Fruit fly (Drosophila melanogaster) whole organism, embryonic: ENCODE measurements around the gene CNPYb.

ENCODE experiments used
- Atf3 ChIP-seq: fragments of 200-800 bp; sonication (Bioruptor generic); optimal IDR thresholded peaks from 3 replicates; lab custom pipeline; 2016; ENCODE audit warnings: missing biosample characterization, missing genetic modification characterization
- Awh ChIP-seq: fragments of 200-800 bp; sonication (Bioruptor generic); IDR thresholded peaks from 2 replicates; pipeline ENCODE4, ENCODE4 v1.3.6; 2022; ENCODE audit warnings: missing biosample characterization, missing genetic modification characterization
- Bteb2 ChIP-seq: fragments of 200-800 bp; sonication (Bioruptor generic); optimal IDR thresholded peaks from 2 replicates; lab custom pipeline; 2016; ENCODE audit warnings: missing biosample characterization, missing genetic modification characterization
- C15 ChIP-seq: fragments of 200-800 bp; sonication (Bioruptor generic); IDR thresholded peaks from 3 replicates; pipeline ENCODE4 v1.3.6; 2022; ENCODE audit warnings: missing biosample characterization, missing genetic modification characterization
- CG10462 ChIP-seq: fragments of 200-800 bp; sonication (Bioruptor generic); optimal IDR thresholded peaks from 2 replicates; lab custom pipeline; 2016; ENCODE audit warnings: missing biosample characterization, missing genetic modification characterization
- CG11560 ChIP-seq: fragments of 200-800 bp; sonication (Bioruptor generic); IDR thresholded peaks from 3 replicates; pipeline ENCODE4 v1.3.6; 2022; ENCODE audit warnings: missing biosample characterization, missing genetic modification characterization
- CG11696 ChIP-seq: fragments of 200-800 bp; sonication (Bioruptor generic); IDR thresholded peaks from 2 replicates; pipeline ENCODE4 v1.3.6; 2022; ENCODE audit warnings: missing biosample characterization, missing genetic modification characterization
- CG12236 ChIP-seq: fragments of 200-800 bp; sonication (Bioruptor generic); optimal IDR thresholded peaks from 2 replicates; lab custom pipeline; 2016; ENCODE audit warnings: missing biosample characterization, missing genetic modification characterization
- CG30403 ChIP-seq: fragments of 200-800 bp; sonication (Bioruptor generic); optimal IDR thresholded peaks from 3 replicates; lab custom pipeline; 2016; ENCODE audit warnings: missing biosample characterization, missing genetic modification characterization
- CG5245 ChIP-seq: fragments of 200-800 bp; sonication (Bioruptor generic); optimal IDR thresholded peaks from 3 replicates; lab custom pipeline; 2016; ENCODE audit warnings: missing biosample characterization, missing genetic modification characterization
- CG7839 ChIP-seq: fragments of 200-800 bp; sonication (Bioruptor generic); optimal IDR thresholded peaks from 3 replicates; lab custom pipeline; 2018; ENCODE audit warnings: missing biosample characterization, mild to moderate bottlenecking, missing genetic modification characterization, moderate library complexity
- CG7987 ChIP-seq: fragments of 200-800 bp; sonication (Bioruptor generic); optimal IDR thresholded peaks from 2 replicates; lab custom pipeline; 2018; ENCODE audit warnings: missing biosample characterization, mild to moderate bottlenecking, missing genetic modification characterization, moderate library complexity
- CG9437 ChIP-seq: fragments of 200-800 bp; sonication (Bioruptor generic); optimal IDR thresholded peaks from 2 replicates; lab custom pipeline; 2018; ENCODE audit warnings: missing biosample characterization, mild to moderate bottlenecking, missing genetic modification characterization
- CTCF ChIP-seq: fragments of 200-800 bp; sonication (Bioruptor generic); optimal IDR thresholded peaks from 2 replicates; lab custom pipeline; 2017; ENCODE audit warnings: missing biosample characterization, mild to moderate bottlenecking, missing genetic modification characterization, moderate library complexity
- CoRest ChIP-seq: fragments of 200-800 bp; sonication (Bioruptor generic); optimal IDR thresholded peaks from 3 replicates; lab custom pipeline; 2018; ENCODE audit warnings: missing biosample characterization, mild to moderate bottlenecking, missing genetic modification characterization, moderate library complexity
- D ChIP-seq, 2 experiments: fragments of 200-800 bp in 1 of 2; fragments of >200 bp in 1 of 2; sonication (Bioruptor generic) in 1 of 2; optimal IDR thresholded peaks; 2 replicates in 1 of 2; 3 replicates in 1 of 2; lab custom pipeline; 2017; ENCODE audit warnings: mild to moderate bottlenecking in 1 of 2, missing biosample characterization in 1 of 2, missing genetic modification characterization in 1 of 2, missing genetic modification reagents in 1 of 2
- Ets65A ChIP-seq: fragments of 200-800 bp; sonication (Bioruptor generic); peaks from one replicate; lab custom pipeline; 2016; ENCODE audit warnings: missing biosample characterization, missing genetic modification characterization
- Fer1 ChIP-seq: fragments of 200-800 bp; sonication (Bioruptor generic); optimal IDR thresholded peaks from 2 replicates; lab custom pipeline; 2017; ENCODE audit warnings: missing biosample characterization, mild to moderate bottlenecking, missing genetic modification characterization
- HHEX ChIP-seq: fragments of 200-800 bp; sonication (Bioruptor generic); optimal IDR thresholded peaks from 3 replicates; lab custom pipeline; 2017; ENCODE audit warnings: missing biosample characterization, mild to moderate bottlenecking, missing genetic modification characterization, missing genetic modification reagents
- HLH4C ChIP-seq: fragments of 200-800 bp; sonication (Bioruptor generic); IDR thresholded peaks from 3 replicates; pipeline ENCODE4 v1.3.6; 2022; ENCODE audit warnings: missing biosample characterization, missing genetic modification characterization; ENCODE audit not compliant: partially characterized antibody
- Hmr ChIP-seq: fragments of 200-800 bp; sonication (Bioruptor generic); optimal IDR thresholded peaks from 3 replicates; lab custom pipeline; 2017; ENCODE audit warnings: mild to moderate bottlenecking, missing biosample characterization, missing genetic modification reagents, missing genetic modification characterization
- Jarid2 ChIP-seq: fragments of 200-800 bp; sonication (Bioruptor generic); optimal IDR thresholded peaks from 3 replicates; lab custom pipeline; 2017; ENCODE audit warnings: mild to moderate bottlenecking, missing biosample characterization, missing genetic modification reagents, missing genetic modification characterization
- Kr ChIP-seq: fragments of 200-800 bp; sonication (Bioruptor generic); optimal IDR thresholded peaks from 2 replicates; lab custom pipeline; 2017; ENCODE audit warnings: missing biosample characterization, mild to moderate bottlenecking, missing genetic modification characterization
- NFAT ChIP-seq: fragments of 200-800 bp; sonication (Bioruptor generic); IDR thresholded peaks from 2 replicates; pipeline ENCODE4 v1.3.6; 2022; ENCODE audit warnings: missing biosample characterization, missing genetic modification characterization
- Nf-YA ChIP-seq: fragments of 200-800 bp; sonication (Bioruptor generic); IDR thresholded peaks from 2 replicates; pipeline ENCODE4 v1.3.6; 2022; ENCODE audit warnings: missing biosample characterization, missing genetic modification characterization
- Nf-YB ChIP-seq: fragments of 200-800 bp; sonication (Bioruptor generic); optimal IDR thresholded peaks from 3 replicates; lab custom pipeline; 2019; ENCODE audit warnings: missing biosample characterization, mild to moderate bottlenecking, missing genetic modification characterization, moderate library complexity
- NfI ChIP-seq: fragments of 200-800 bp; sonication (Bioruptor generic); optimal IDR thresholded peaks from 3 replicates; lab custom pipeline; 2018; ENCODE audit warnings: missing biosample characterization, mild to moderate bottlenecking, missing genetic modification characterization, moderate library complexity
- Side ChIP-seq: fragments of 200-800 bp; sonication (Bioruptor generic); optimal IDR thresholded peaks from 2 replicates; lab custom pipeline; 2016; ENCODE audit warnings: missing biosample characterization, missing genetic modification characterization
- Stat92E ChIP-seq, 3 experiments: fragments of >200 bp in 2 of 3; fragments of 200-800 bp in 1 of 3; sonication (Bioruptor generic) in 1 of 3; optimal IDR thresholded peaks; 2 replicates each; lab custom pipeline; 2017 to 2019; ENCODE audit warnings: missing biosample characterization in 3 of 3, missing genetic modification characterization in 3 of 3, mild to moderate bottlenecking in 1 of 3, moderate library complexity in 1 of 3
- Taf1 ChIP-seq: fragments of 200-800 bp; sonication (Bioruptor generic); IDR thresholded peaks from 2 replicates; pipeline ENCODE4 v1.3.6; 2022; ENCODE audit warnings: missing biosample characterization, missing genetic modification characterization
- amos ChIP-seq: fragments of 200-800 bp; sonication (Bioruptor generic); IDR thresholded peaks from 2 replicates; pipeline ENCODE4 v1.3.6; 2022; ENCODE audit warnings: missing biosample characterization, missing genetic modification characterization; ENCODE audit not compliant: partially characterized antibody
- az2 ChIP-seq: fragments of 200-800 bp; sonication (Bioruptor generic); optimal IDR thresholded peaks from 3 replicates; lab custom pipeline; 2016; ENCODE audit warnings: missing biosample characterization, missing genetic modification characterization
- caup ChIP-seq: fragments of 200-800 bp; sonication (Bioruptor generic); optimal IDR thresholded peaks from 3 replicates; lab custom pipeline; 2017; ENCODE audit warnings: missing biosample characterization, mild to moderate bottlenecking, missing genetic modification characterization, moderate library complexity; ENCODE audit not compliant: severe bottlenecking
- croc ChIP-seq: fragments of 200-800 bp; sonication (Bioruptor generic); conservative IDR thresholded peaks from 3 replicates; pipeline ENCODE4 v1.3.6; 2022; ENCODE audit warnings: missing biosample characterization, missing genetic modification characterization
- fd102C ChIP-seq: fragments of 200-800 bp; sonication (Bioruptor generic); optimal IDR thresholded peaks from 2 replicates; lab custom pipeline; 2018; ENCODE audit warnings: missing biosample characterization, mild to moderate bottlenecking, missing genetic modification characterization, moderate library complexity
- jing ChIP-seq: fragments of 200-800 bp; sonication (Bioruptor generic); optimal IDR thresholded peaks from 2 replicates; lab custom pipeline; 2018; ENCODE audit warnings: missing biosample characterization, mild to moderate bottlenecking, missing genetic modification characterization
- jumu ChIP-seq: fragments of 200-800 bp; sonication (Bioruptor generic); optimal IDR thresholded peaks from 3 replicates; lab custom pipeline; 2016; ENCODE audit warnings: missing biosample characterization, missing genetic modification characterization
- knrl ChIP-seq: fragments of 200-800 bp; sonication (Bioruptor generic); IDR thresholded peaks from 3 replicates; pipeline ENCODE4 v1.3.6; 2022; ENCODE audit warnings: missing biosample characterization, missing genetic modification characterization; ENCODE audit not compliant: partially characterized antibody
- lilli ChIP-seq: fragments of 200-800 bp; sonication (Bioruptor generic); optimal IDR thresholded peaks from 3 replicates; lab custom pipeline; 2016; ENCODE audit warnings: missing biosample characterization, missing genetic modification characterization
- odd ChIP-seq: fragments of 200-800 bp; sonication (Bioruptor generic); optimal IDR thresholded peaks from 2 replicates; lab custom pipeline; 2017; ENCODE audit warnings: missing biosample characterization, mild to moderate bottlenecking, missing genetic modification characterization
- pb ChIP-seq: fragments of 200-800 bp; sonication (Bioruptor generic); optimal IDR thresholded peaks from 3 replicates; lab custom pipeline; 2016; ENCODE audit warnings: missing biosample characterization, missing genetic modification characterization
- pzg ChIP-seq: fragments of 200-800 bp; sonication (Bioruptor generic); optimal IDR thresholded peaks from 3 replicates; lab custom pipeline; 2018; ENCODE audit warnings: missing biosample characterization, mild to moderate bottlenecking, missing genetic modification characterization, moderate library complexity
- run ChIP-seq: fragments of 200-800 bp; sonication (Bioruptor generic); optimal IDR thresholded peaks from 3 replicates; lab custom pipeline; 2018; ENCODE audit warnings: missing biosample characterization, mild to moderate bottlenecking, missing genetic modification characterization
- schlank ChIP-seq: fragments of 200-800 bp; sonication (Bioruptor generic); optimal IDR thresholded peaks from 2 replicates; lab custom pipeline; 2018; ENCODE audit warnings: missing biosample characterization, mild to moderate bottlenecking, missing genetic modification characterization
- slou ChIP-seq: fragments of 200-800 bp; sonication (Bioruptor generic); optimal IDR thresholded peaks from 3 replicates; lab custom pipeline; 2016; ENCODE audit warnings: missing biosample characterization, missing genetic modification characterization
- tin ChIP-seq: fragments of 200-800 bp; sonication (Bioruptor generic); optimal IDR thresholded peaks from 3 replicates; lab custom pipeline; 2016; ENCODE audit warnings: missing biosample characterization, missing genetic modification characterization
- tio ChIP-seq: fragments of 200-800 bp; sonication (Bioruptor generic); optimal IDR thresholded peaks from 2 replicates; lab custom pipeline; 2017; ENCODE audit warnings: missing biosample characterization, missing genetic modification characterization, inconsistent platforms
- toy ChIP-seq: fragments of 200-800 bp; sonication (Bioruptor generic); IDR thresholded peaks from 2 replicates; pipeline ENCODE4 v1.3.6; 2022; ENCODE audit warnings: missing biosample characterization, missing genetic modification characterization

CNPYb gene

DNA sequence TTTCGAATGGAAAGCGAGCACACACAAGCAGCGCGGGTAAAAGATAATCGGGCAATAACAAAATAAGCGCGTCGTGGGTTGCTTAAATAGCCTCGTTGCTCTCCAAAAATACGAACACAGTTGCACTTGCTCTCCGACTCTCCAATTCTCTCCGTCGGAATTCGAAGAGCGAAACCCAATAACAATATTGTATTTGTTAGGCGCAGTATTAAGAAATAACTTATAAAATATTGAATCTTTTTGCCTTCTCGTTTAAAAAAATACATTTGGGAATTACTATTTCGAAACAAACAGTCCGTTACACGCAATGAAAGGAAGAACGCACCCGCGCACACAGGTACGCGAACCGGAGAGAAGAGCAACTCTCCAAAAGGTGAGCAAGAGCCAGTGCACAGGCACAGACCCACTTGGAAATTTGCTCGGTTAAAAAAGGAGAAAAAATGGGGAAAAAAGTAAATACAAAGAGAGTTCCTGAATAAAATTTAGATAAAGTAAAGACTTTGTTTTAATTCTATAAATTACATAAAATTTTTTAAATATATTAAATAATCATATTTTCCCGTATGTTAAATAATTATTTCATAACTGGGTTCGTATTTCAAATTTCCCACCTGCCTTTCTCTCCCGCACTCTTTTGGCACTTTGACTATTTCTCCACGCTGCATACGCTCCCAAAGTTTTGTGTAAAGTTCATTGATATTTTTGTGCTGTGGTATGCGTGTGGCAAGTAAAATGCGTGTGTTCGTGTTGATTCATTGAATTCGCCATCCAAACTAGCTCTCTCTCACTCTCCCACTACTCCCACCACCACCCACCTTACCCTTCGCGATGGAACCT, 9.4 kb downstream of the CNPYb start, which contains the start of gene Mkp3 (continued):
- TF ChIP-seq tio (GFP tag; lab: Kevin White, UChicago) (peak; percentile 81), run (tag; lab: Kevin White, UChicago) (peak; percentile 83), NfI (GFP tag; lab: Kevin White, UChicago) (peak; percentile 89), Nf-YB (peak; percentile 77), toy (GFP tag; lab: Robert Waterston, UW) (peak; percentile 83), croc (peak; percentile 68; the same call in 1 of the 3 replicates), CG7839 (peak; percentile 94), Bteb2 (peak; percentile 18), Taf1 (GFP tag; lab: Robert Waterston, UW) (peak; percentile 79), Fer1 (GFP tag; lab: Kevin White, UChicago) (peak; percentile 97), jumu (GFP tag; lab: Kevin White, UChicago) (no peak), Ets65A (GFP tag; lab: Kevin White, UChicago) (peak; percentile 43), Atf3 (GFP tag; lab: Kevin White, UChicago) (no peak), Awh (GFP tag; lab: Robert Waterston, UW) (peak; percentile 55), tin (peak; percentile 48), Jarid2 (GFP tag; lab: Kevin White, UChicago) (peak; percentile 46), amos (GFP tag; lab: Robert Waterston, UW) (peak; percentile 48; the same call in 1 of the 2 replicates), CoRest (peak; percentile 93), fd102C (GFP tag; lab: Kevin White, UChicago) (no peak), lilli (GFP tag; lab: Kevin White, UChicago) (peak; percentile 68), CG7987 (GFP tag; lab: Kevin White, UChicago) (peak; percentile 26), NFAT (GFP tag; lab: Robert Waterston, UW) (peak; percentile 72), pb (GFP tag; lab: Kevin White, UChicago) (no peak), C15 (GFP tag; lab: Robert Waterston, UW) (peak; percentile 79; the same call in 2 of the 3 replicates), Hmr (GFP tag; lab: Kevin White, UChicago) (peak; percentile 97), schlank (peak; percentile 66), slou (GFP tag; lab: Kevin White, UChicago) (peak; percentile 43), az2 (GFP tag; lab: Kevin White, UChicago) (peak; percentile 75), CG11560 (peak; percentile 77), pzg (GFP tag; lab: Kevin White, UChicago) (peak; percentile 6), CG10462 (GFP tag; lab: Kevin White, UChicago) (peak; percentile 58), HLH4C (GFP tag; lab: Robert Waterston, UW) (no peak), jing (GFP tag; lab: Kevin White, UChicago) (peak; percentile 10), Nf-YA (GFP tag; lab: Robert Waterston, UW) (peak; percentile 72), Kr (GFP tag; lab: Kevin White, UChicago) (no peak), CG5245 (peak; percentile 44), Stat92E (GFP tag; optimal IDR thresholded peaks at IDR 0.05; lab: Kevin White, UChicago) (no peak), HHEX (GFP tag; lab: Kevin White, UChicago) (peak; percentile 92), CG9437 (GFP tag; lab: Kevin White, UChicago) (peak; percentile 80), odd (GFP tag; lab: Kevin White, UChicago) (peak; percentile 86), Side (GFP tag; lab: Kevin White, UChicago) (no peak), CTCF (peak; percentile 42), CG30403 (peak; percentile 85), CG11696 (GFP tag; lab: Robert Waterston, UW) (no peak; the same call in 1 of the 2 replicates), CG12236 (no peak), D (optimal IDR thresholded peaks at IDR 0.05; lab: Kevin White, UChicago) (no peak), D (GFP tag; optimal IDR thresholded peaks at IDR 0.05; lab: Kevin White, UChicago) (peak; percentile 85), knrl (GFP tag; lab: Robert Waterston, UW) (no peak; the same call in 2 of the 3 replicates), caup (GFP tag; lab: Kevin White, UChicago) (peak; percentile 92)
